Worm (Caenorhabditis elegans) whole organism, early embryonic: ENCODE measurements around the gene F40H3.2.

Experiments
- F13C5.2 ChIP-seq: sonication (generic microtip); optimal IDR thresholded peaks from 2 replicates; lab custom pipeline; 2017; ENCODE audit warnings: mild to moderate bottlenecking, missing genetic modification characterization, inconsistent platforms, missing compliant biosample characterization
- aly-1 ChIP-seq: sonication (generic microtip); optimal IDR thresholded peaks from 2 replicates; lab custom pipeline; 2016; ENCODE audit warnings: missing genetic modification characterization, missing compliant biosample characterization
- ama-1 ChIP-seq: fragments of 150-350 bp; optimal IDR thresholded peaks from 2 replicates; lab custom pipeline; 2014
- ceh-13 ChIP-seq: fragments of 200-800 bp; sonication (Bioruptor generic); optimal IDR thresholded peaks from 2 replicates; lab custom pipeline; 2018; ENCODE audit warnings: mild to moderate bottlenecking, missing genetic modification characterization, missing compliant biosample characterization
- ets-7 ChIP-seq: sonication (generic microtip); optimal IDR thresholded peaks from 2 replicates; lab custom pipeline; 2016; ENCODE audit warnings: missing genotype, missing genetic modification characterization, missing compliant biosample characterization
- flt-1 ChIP-seq: fragments of 200-800 bp; sonication (Bioruptor generic); IDR thresholded peaks from 2 replicates; pipeline ENCODE4 v1.3.6; 2022; ENCODE audit warnings: missing genetic modification characterization, missing compliant biosample characterization
- hmg-4 ChIP-seq: fragments of 200-800 bp; sonication (Bioruptor generic); optimal IDR thresholded peaks from 2 replicates; lab custom pipeline; 2018; ENCODE audit warnings: mild to moderate bottlenecking, missing genetic modification characterization, missing compliant biosample characterization
- pes-1 ChIP-seq: fragments of 200-800 bp; sonication (Bioruptor generic); IDR thresholded peaks from 2 replicates; pipeline ENCODE4 v1.3.6; 2022; ENCODE audit warnings: missing genetic modification reagents, missing genetic modification characterization, missing compliant biosample characterization
- scrt-1 ChIP-seq: fragments of 200-800 bp; sonication (Bioruptor generic); IDR thresholded peaks from 2 replicates; pipeline ENCODE4 v1.3.6; 2022; ENCODE audit warnings: missing genetic modification characterization, missing compliant biosample characterization
- tbx-11 ChIP-seq: fragments of 200-800 bp; sonication (Bioruptor generic); IDR thresholded peaks from 2 replicates; pipeline ENCODE4 v1.3.6; 2022; ENCODE audit warnings: missing genetic modification characterization, missing compliant biosample characterization
- tra-4 ChIP-seq: sonication (generic microtip); optimal IDR thresholded peaks from 2 replicates; lab custom pipeline; 2017; ENCODE audit warnings: missing genetic modification characterization, missing compliant biosample characterization

DNA sequence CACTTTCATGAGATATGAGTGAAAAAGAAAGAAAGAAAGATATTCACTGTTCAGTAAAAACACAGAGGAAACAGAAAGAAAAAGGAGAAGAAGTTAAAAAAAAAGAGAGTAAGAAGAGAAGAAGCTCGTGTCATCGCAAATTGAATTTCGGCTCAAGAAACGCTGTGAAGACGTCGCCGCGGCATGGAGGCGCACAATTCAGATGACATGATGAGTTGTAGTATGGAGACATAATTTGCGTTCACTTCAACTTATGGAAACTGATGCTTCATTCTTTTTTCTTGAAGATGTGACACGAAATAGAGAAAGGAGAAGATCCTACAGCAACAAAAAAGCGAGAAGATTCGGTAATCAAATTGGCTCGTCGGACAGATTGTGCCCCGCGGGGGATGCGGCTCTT is 25.1 kb upstream of the F40H3.2 start:
- TF ChIP-seq ama-1 (lab: Kevin White, UChicago) (no peak), pes-1 (GFP tag; lab: Robert Waterston, UW) (no peak), flt-1 (GFP tag; lab: Robert Waterston, UW) (no peak), hmg-4 (GFP tag; lab: Kevin White, UChicago) (no peak), ets-7 (tag; lab: Kevin White, UChicago) (no peak), F13C5.2 (no peak), ceh-13 (GFP tag; lab: Kevin White, UChicago) (no peak), aly-1 (tag; lab: Kevin White, UChicago) (no peak), scrt-1 (no peak), tbx-11 (no peak), tra-4 (no peak)
